Fruit fly (Drosophila melanogaster): ENCODE data around the gene Ttc1.
A peak's percentile ranks its signal among the peaks of the same experiment; 100 is the strongest.

Gene Ttc1

DNA sequence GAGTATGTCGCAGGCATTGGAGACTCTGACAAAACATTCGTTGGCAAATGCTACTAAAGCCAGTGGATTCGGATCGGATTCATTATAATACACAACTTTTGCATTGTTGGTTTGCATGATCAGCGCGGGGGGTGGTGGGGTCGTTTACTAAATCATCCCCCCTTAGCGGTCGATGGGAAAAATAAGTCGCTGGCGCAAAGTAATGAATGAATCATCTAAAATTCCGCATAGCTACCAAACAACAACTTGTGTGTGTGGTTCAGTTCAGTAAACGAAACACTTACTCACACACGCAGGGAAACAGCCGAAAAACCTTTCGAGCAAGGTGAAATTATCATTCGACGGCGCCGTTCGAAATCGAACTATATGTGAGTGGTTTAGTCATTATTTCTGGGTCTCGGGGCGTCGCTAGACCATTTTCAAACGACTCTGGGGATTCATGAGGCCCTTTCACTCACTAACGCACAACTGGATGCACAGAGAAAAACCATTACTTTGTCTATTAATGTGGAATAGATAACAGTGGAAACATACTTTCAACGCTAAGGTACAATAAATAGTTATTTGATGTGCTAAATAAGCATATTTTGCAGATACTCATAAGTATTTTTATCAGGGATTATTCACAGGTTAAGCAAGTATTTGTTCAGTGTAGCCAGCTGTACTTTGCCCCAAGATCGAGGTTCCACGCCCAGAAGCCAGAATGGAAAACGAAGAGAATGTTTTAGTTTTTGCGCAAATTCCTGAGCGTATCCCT, 5.7 kb upstream of the Ttc1 start (continued):
- TF ChIP-seq Xrp1 (GFP tag; IDR thresholded peaks at IDR 0.05) (peak; percentile 91), CG4707 (GFP tag; optimal IDR thresholded peaks at IDR 0.05) (peak; percentile 81), knrl (GFP tag; IDR thresholded peaks at IDR 0.05; ENCODE audit: partially characterized antibody) (no peak), C15 (GFP tag; IDR thresholded peaks at IDR 0.05) (peak; percentile 52; the same call in 1 of the 3 replicates), zfh1 (GFP tag; IDR thresholded peaks at IDR 0.05) (peak; percentile 90), Hmx (GFP tag; optimal IDR thresholded peaks at IDR 0.05) (no peak), NC2α (GFP tag; optimal IDR thresholded peaks at IDR 0.05) (no peak), D19B (GFP tag; optimal IDR thresholded peaks at IDR 0.05) (no peak), chinmo (GFP tag; IDR thresholded peaks at IDR 0.05; ENCODE audit: partially characterized antibody) (0 out of 4 replicates have a peak, but pooled peaks have one; percentile 41), CG6254 (GFP tag; optimal IDR thresholded peaks at IDR 0.05) (peak; percentile 79), Meics (GFP tag; optimal IDR thresholded peaks at IDR 0.05) (peak; percentile 33), CG32532 (GFP tag; IDR thresholded peaks at IDR 0.05) (peak; percentile 79), Atf-2 (GFP tag; optimal IDR thresholded peaks at IDR 0.05) (peak; percentile 40), CG14965 (GFP tag; optimal IDR thresholded peaks at IDR 0.05; ENCODE audit: borderline replicate concordance) (no peak), ac (GFP tag; optimal IDR thresholded peaks at IDR 0.05) (no peak), scrt (GFP tag; optimal IDR thresholded peaks at IDR 0.05) (peak; percentile 44), jigr1 (GFP tag; IDR thresholded peaks at IDR 0.05) (peak; percentile 6; the same call in 2 of the 3 replicates), gsb-n (tag; optimal IDR thresholded peaks at IDR 0.05) (peak; percentile 78), Antp (GFP tag; optimal IDR thresholded peaks at IDR 0.05) (peak; percentile 68), CG2889 (GFP tag; IDR thresholded peaks at IDR 0.05) (peak; percentile 67; the same call in 2 of the 3 replicates), Xbp1 (GFP tag; optimal IDR thresholded peaks at IDR 0.05) (peak; percentile 75), CG4360 (GFP tag; IDR thresholded peaks at IDR 0.05) (peak; percentile 43; the same call in 1 of the 2 replicates), crc (GFP tag; optimal IDR thresholded peaks at IDR 0.05) (peak; percentile 50), Deaf1 (tag; optimal IDR thresholded peaks at IDR 0.05) (no peak), CG11695 (GFP tag; IDR thresholded peaks at IDR 0.05) (peak; percentile 60), CG9876 (GFP tag; optimal IDR thresholded peaks at IDR 0.05) (peak; percentile 62), chn (GFP tag; optimal IDR thresholded peaks at IDR 0.05) (peak; percentile 13), ttk (GFP tag; IDR thresholded peaks at IDR 0.05) (peak; percentile 73), grn (GFP tag; optimal IDR thresholded peaks at IDR 0.05) (no peak), trh (GFP tag; optimal IDR thresholded peaks at IDR 0.05) (peak; percentile 8), CG16813 (GFP tag; IDR thresholded peaks at IDR 0.05; ENCODE audit: partially characterized antibody) (no peak), HLH3B (GFP tag; IDR thresholded peaks at IDR 0.05) (peak; percentile 87), CG8924 (tag; optimal IDR thresholded peaks at IDR 0.05) (peak; percentile 43), CG13287 (GFP tag; IDR thresholded peaks at IDR 0.05; ENCODE audit: partially characterized antibody) (no peak), gcm2 (GFP tag; optimal IDR thresholded peaks at IDR 0.05) (no peak), PHDP (tag; optimal IDR thresholded peaks at IDR 0.05) (peak; percentile 79), Sox102F (GFP tag; optimal IDR thresholded peaks at IDR 0.05) (peak; percentile 80), D (optimal IDR thresholded peaks at IDR 0.05) (no peak), D (GFP tag; optimal IDR thresholded peaks at IDR 0.05) (no peak), CG1603 (tag; optimal IDR thresholded peaks at IDR 0.05) (peak; percentile 97), Scr (GFP tag; IDR thresholded peaks at IDR 0.05; ENCODE audit: partially characterized antibody) (no peak), Abd-B (GFP tag; optimal IDR thresholded peaks at IDR 0.05) (peak; percentile 42), CG16779 (GFP tag; IDR thresholded peaks at IDR 0.05) (0 out of 2 replicates have a peak, but pooled peaks have one; percentile 20), MBD-R2 (GFP tag; IDR thresholded peaks at IDR 0.05) (peak; percentile 35; the same call in 1 of the 2 replicates), CG11560 (tag; IDR thresholded peaks at IDR 0.05) (no peak; the same call in 2 of the 3 replicates), Mrtf (GFP tag; IDR thresholded peaks at IDR 0.05) (peak; percentile 68; the same call in 2 of the 3 replicates), CG13123 (GFP tag; optimal IDR thresholded peaks at IDR 0.05) (peak; percentile 5), Ets65A (GFP tag) (peak; percentile 96), CG9215 (GFP tag; IDR thresholded peaks at IDR 0.05) (no peak; the same call in 1 of the 2 replicates)

All from whole organism, embryonic.